Fruit fly (Drosophila melanogaster) whole organism, adult: Measurements from ENCODE around the gene CG15719.

Experiments used
- CG11617 ChIP-seq: fragments of 200-800 bp; sonication (Bioruptor generic); optimal IDR thresholded peaks from 2 replicates; lab custom pipeline; 2017; ENCODE audit warnings: mild to moderate bottlenecking, missing biosample characterization, missing genetic modification reagents, missing genetic modification characterization
- CG1620 ChIP-seq: fragments of 200-800 bp; sonication (Bioruptor generic); optimal IDR thresholded peaks from 2 replicates; lab custom pipeline; 2016; ENCODE audit warnings: missing biosample characterization, missing genetic modification characterization
- CG33017 ChIP-seq: fragments of 200-800 bp; sonication (Bioruptor generic); optimal IDR thresholded peaks from 2 replicates; lab custom pipeline; 2018; ENCODE audit warnings: missing biosample characterization, mild to moderate bottlenecking, missing genetic modification characterization, moderate library complexity
- CG7045 ChIP-seq: fragments of 200-800 bp; sonication (Bioruptor generic); optimal IDR thresholded peaks from 2 replicates; lab custom pipeline; 2017; ENCODE audit warnings: missing biosample characterization, mild to moderate bottlenecking, missing genetic modification characterization
- Crg-1 ChIP-seq: fragments of 200-800 bp; sonication (Bioruptor generic); optimal IDR thresholded peaks from 2 replicates; lab custom pipeline; 2016; ENCODE audit warnings: missing biosample characterization, missing genetic modification characterization
- Hr96 ChIP-seq: fragments of 200-800 bp; sonication (Bioruptor generic); optimal IDR thresholded peaks from 2 replicates; lab custom pipeline; 2016; ENCODE audit warnings: missing biosample characterization, missing genetic modification characterization
- cic ChIP-seq: fragments of 200-800 bp; sonication (Bioruptor generic); optimal IDR thresholded peaks from 2 replicates; lab custom pipeline; 2017; ENCODE audit warnings: missing biosample characterization, mild to moderate bottlenecking, missing genetic modification characterization, moderate library complexity
- kay ChIP-seq: fragments of 200-800 bp; sonication (Bioruptor generic); peaks from one replicate; lab custom pipeline; 2016; ENCODE audit warnings: missing biosample characterization, missing genetic modification characterization, borderline replicate concordance
- ovo ChIP-seq: fragments of 200-800 bp; sonication (Bioruptor generic); optimal IDR thresholded peaks from 2 replicates; lab custom pipeline; 2016; ENCODE audit warnings: missing biosample characterization, missing genetic modification characterization

DNA sequence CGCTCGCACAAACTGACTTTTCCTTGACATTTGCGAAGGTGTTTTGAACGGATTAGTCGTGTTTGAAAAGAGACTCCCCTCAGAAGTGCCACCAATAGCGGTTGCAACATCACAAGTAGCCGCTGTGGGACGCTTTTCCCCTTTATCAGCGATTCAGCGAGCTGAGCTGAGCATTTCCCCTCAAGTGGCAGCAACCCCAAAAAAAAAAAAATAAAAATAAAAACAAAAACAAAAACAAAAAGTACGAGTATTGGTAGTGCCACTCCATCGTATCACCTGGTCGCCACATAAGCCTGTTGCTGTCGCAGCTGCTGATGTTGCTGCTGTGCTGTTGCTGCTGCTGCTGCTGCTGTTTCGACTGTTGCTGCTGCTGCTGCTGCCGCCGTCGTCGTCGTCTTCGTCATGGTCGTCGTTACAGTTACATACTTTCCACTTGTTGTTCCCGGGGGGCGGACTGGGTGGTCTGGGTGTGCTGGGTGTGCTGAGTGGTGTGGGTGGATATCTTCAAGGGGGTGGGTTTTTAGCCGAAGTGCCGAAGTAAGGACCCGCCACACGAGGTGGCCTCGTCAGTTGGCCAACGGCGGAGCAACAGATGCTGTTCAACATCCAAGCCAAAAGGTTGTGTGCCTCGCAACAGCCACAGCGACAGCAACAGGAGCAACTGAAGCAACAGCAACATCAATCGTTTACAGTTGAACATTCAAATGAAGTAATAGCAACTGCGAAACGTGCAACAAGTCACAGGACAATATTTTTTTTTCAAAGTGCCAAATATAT, 16.5 kb downstream of the CG15719 start, which contains the start of gene rsh:
- no peak for TF ChIP-seq ovo (GFP tag; lab: Kevin White, UChicago)
- TF ChIP-seq Hr96 (GFP tag; lab: Kevin White, UChicago), result no peak
- TF ChIP-seq cic (GFP tag; lab: Kevin White, UChicago), result no peak
- no peak for TF ChIP-seq CG33017 (tag; lab: Kevin White, UChicago)
- TF ChIP-seq kay (GFP tag; lab: Kevin White, UChicago), result no peak
- no peak for TF ChIP-seq CG1620 (GFP tag; lab: Kevin White, UChicago)
- no peak for TF ChIP-seq CG7045
- no peak for TF ChIP-seq CG11617
- TF ChIP-seq Crg-1 (GFP tag; lab: Kevin White, UChicago), result no peak
